Fruit fly (Drosophila melanogaster) whole organism, embryonic: ENCODE results near the gene Rab9D.

Experiments
- Bdp1 ChIP-seq: fragments of 200-800 bp; sonication (Bioruptor generic); optimal IDR thresholded peaks from 3 replicates; lab custom pipeline; 2016; ENCODE audit warnings: missing biosample characterization, missing genetic modification characterization
- CG10543 ChIP-seq: fragments of 200-800 bp; sonication (Bioruptor generic); optimal IDR thresholded peaks from 3 replicates; lab custom pipeline; 2017; ENCODE audit warnings: missing biosample characterization, mild to moderate bottlenecking, missing genetic modification characterization, moderate library complexity
- CG11456 ChIP-seq: fragments of 200-800 bp; sonication (Bioruptor generic); IDR thresholded peaks from 3 replicates; pipeline ENCODE4 v1.3.6; 2022; ENCODE audit warnings: missing biosample characterization, missing genetic modification characterization
- CG11504 ChIP-seq: fragments of 200-800 bp; sonication (Bioruptor generic); optimal IDR thresholded peaks from 3 replicates; lab custom pipeline; 2019; ENCODE audit warnings: missing biosample characterization, mild to moderate bottlenecking, missing genetic modification characterization, moderate library complexity
- CG12391 ChIP-seq: fragments of 200-800 bp; sonication (Bioruptor generic); optimal IDR thresholded peaks from 3 replicates; lab custom pipeline; 2018; ENCODE audit warnings: missing biosample characterization, mild to moderate bottlenecking, missing genetic modification characterization, moderate library complexity
- CG12769 ChIP-seq: fragments of 200-800 bp; sonication (Bioruptor generic); optimal IDR thresholded peaks from 2 replicates; lab custom pipeline; 2019; ENCODE audit warnings: missing biosample characterization, mild to moderate bottlenecking, missing genetic modification characterization, moderate library complexity
- CG13287 ChIP-seq: fragments of 200-800 bp; sonication (Bioruptor generic); IDR thresholded peaks from 2 replicates; pipeline ENCODE4 v1.3.6; 2022; ENCODE audit warnings: missing biosample characterization, missing genetic modification characterization; ENCODE audit not compliant: partially characterized antibody
- CG13894 ChIP-seq: fragments of 200-800 bp; sonication (Bioruptor generic); optimal IDR thresholded peaks from 3 replicates; lab custom pipeline; 2018; ENCODE audit warnings: missing biosample characterization, mild to moderate bottlenecking, missing genetic modification characterization, moderate library complexity
- CG2120 ChIP-seq: fragments of 200-800 bp; sonication (Bioruptor generic); optimal IDR thresholded peaks from 3 replicates; lab custom pipeline; 2016; ENCODE audit warnings: missing biosample characterization, missing genetic modification characterization
- CG33213 ChIP-seq: fragments of 200-800 bp; sonication (Bioruptor generic); optimal IDR thresholded peaks from 3 replicates; lab custom pipeline; 2016; ENCODE audit warnings: missing biosample characterization, missing genetic modification characterization
- CG34422 ChIP-seq: fragments of 200-800 bp; sonication (Bioruptor generic); IDR thresholded peaks from 3 replicates; pipeline ENCODE4 v1.3.6; 2022; ENCODE audit warnings: missing biosample characterization, missing genetic modification characterization
- CG5180 ChIP-seq: fragments of 200-800 bp; sonication (Bioruptor generic); optimal IDR thresholded peaks from 3 replicates; lab custom pipeline; 2017; ENCODE audit warnings: missing biosample characterization, missing genetic modification characterization, mild to moderate bottlenecking, moderate library complexity, missing genetic modification reagents
- CG6765 ChIP-seq: fragments of 200-800 bp; sonication (Bioruptor generic); optimal IDR thresholded peaks from 3 replicates; lab custom pipeline; 2017; ENCODE audit warnings: missing biosample characterization, mild to moderate bottlenecking, missing genetic modification characterization
- CG9437 ChIP-seq: fragments of 200-800 bp; sonication (Bioruptor generic); optimal IDR thresholded peaks from 2 replicates; lab custom pipeline; 2018; ENCODE audit warnings: missing biosample characterization, mild to moderate bottlenecking, missing genetic modification characterization
- CHES-1-like ChIP-seq: fragments of 200-800 bp; sonication (Bioruptor generic); optimal IDR thresholded peaks from 2 replicates; lab custom pipeline; 2016; ENCODE audit warnings: missing biosample characterization, missing genetic modification characterization
- Deaf1 ChIP-seq: fragments of 200-800 bp; optimal IDR thresholded peaks from 3 replicates; lab custom pipeline; 2019; ENCODE audit warnings: missing biosample characterization, mild to moderate bottlenecking, missing genetic modification characterization, moderate library complexity
- Fer3 ChIP-seq: fragments of 200-800 bp; sonication (Bioruptor generic); optimal IDR thresholded peaks from 2 replicates; lab custom pipeline; 2018; ENCODE audit warnings: missing biosample characterization, mild to moderate bottlenecking, missing genetic modification characterization, moderate library complexity
- HHEX ChIP-seq: fragments of 200-800 bp; sonication (Bioruptor generic); optimal IDR thresholded peaks from 3 replicates; lab custom pipeline; 2017; ENCODE audit warnings: missing biosample characterization, mild to moderate bottlenecking, missing genetic modification characterization, missing genetic modification reagents
- HLH3B ChIP-seq: fragments of 200-800 bp; sonication (Bioruptor generic); IDR thresholded peaks from 2 replicates; pipeline ENCODE4 v1.3.6; 2022; ENCODE audit warnings: missing biosample characterization, missing genetic modification characterization
- Hmr ChIP-seq: fragments of 200-800 bp; sonication (Bioruptor generic); optimal IDR thresholded peaks from 3 replicates; lab custom pipeline; 2017; ENCODE audit warnings: mild to moderate bottlenecking, missing biosample characterization, missing genetic modification reagents, missing genetic modification characterization
- Hr51 ChIP-seq, 2 experiments: fragments of 200-800 bp; sonication (Bioruptor generic); optimal IDR thresholded peaks; 2 replicates in 1 of 2; 3 replicates in 1 of 2; lab custom pipeline; 2016 to 2018; ENCODE audit warnings: missing biosample characterization in 2 of 2, missing genetic modification characterization in 2 of 2, mild to moderate bottlenecking in 1 of 2, moderate library complexity in 1 of 2
- Jarid2 ChIP-seq: fragments of 200-800 bp; sonication (Bioruptor generic); optimal IDR thresholded peaks from 3 replicates; lab custom pipeline; 2017; ENCODE audit warnings: mild to moderate bottlenecking, missing biosample characterization, missing genetic modification reagents, missing genetic modification characterization
- Med ChIP-seq: fragments of 200-800 bp; sonication (Bioruptor generic); peaks from one replicate; lab custom pipeline; 2016; ENCODE audit warnings: missing biosample characterization, missing genetic modification characterization, mild to moderate bottlenecking, inconsistent platforms, moderate library complexity
- Oli ChIP-seq: fragments of 200-800 bp; sonication (Bioruptor generic); optimal IDR thresholded peaks from 2 replicates; lab custom pipeline; 2018; ENCODE audit warnings: missing biosample characterization, mild to moderate bottlenecking, missing genetic modification characterization, moderate library complexity
- Optix ChIP-seq: fragments of 200-800 bp; sonication (Bioruptor generic); IDR thresholded peaks from 3 replicates; pipeline ENCODE4 v1.3.6; 2022; ENCODE audit warnings: missing biosample characterization, missing genetic modification characterization
- bsh ChIP-seq, 2 experiments: fragments of 200-800 bp; sonication (Bioruptor generic); optimal IDR thresholded peaks; 2 replicates each; lab custom pipeline; 2017 to 2018; ENCODE audit warnings: mild to moderate bottlenecking in 2 of 2, missing biosample characterization in 2 of 2, missing genetic modification characterization in 2 of 2, moderate library complexity in 1 of 2
- chinmo ChIP-seq: fragments of 200-800 bp; sonication (Bioruptor generic); IDR thresholded peaks from 4 replicates; pipeline ENCODE4 v1.3.6; 2022; ENCODE audit warnings: missing biosample characterization, missing genetic modification characterization; ENCODE audit not compliant: partially characterized antibody
- crc ChIP-seq: fragments of 200-800 bp; sonication (Bioruptor generic); optimal IDR thresholded peaks from 2 replicates; lab custom pipeline; 2016; ENCODE audit warnings: missing biosample characterization, missing genetic modification characterization
- cwo ChIP-seq: fragments of 200-800 bp; sonication (Bioruptor generic); optimal IDR thresholded peaks from 3 replicates; lab custom pipeline; 2017; ENCODE audit warnings: missing biosample characterization, missing genetic modification characterization, mild to moderate bottlenecking, moderate library complexity, missing genetic modification reagents
- dmrt99B ChIP-seq: fragments of 200-800 bp; sonication (Bioruptor generic); optimal IDR thresholded peaks from 2 replicates; lab custom pipeline; 2018; ENCODE audit warnings: missing biosample characterization, mild to moderate bottlenecking, missing genetic modification characterization, moderate library complexity
- ftz-f1 ChIP-seq: fragments of 200-800 bp; sonication (Bioruptor generic); optimal IDR thresholded peaks from 2 replicates; lab custom pipeline; 2016; ENCODE audit warnings: missing biosample characterization, missing genetic modification characterization
- grau ChIP-seq: fragments of 200-800 bp; optimal IDR thresholded peaks from 3 replicates; lab custom pipeline; 2019; ENCODE audit warnings: missing biosample characterization, mild to moderate bottlenecking, missing genetic modification characterization, moderate library complexity
- gro ChIP-seq: fragments of 200-800 bp; sonication (Bioruptor generic); optimal IDR thresholded peaks from 2 replicates; lab custom pipeline; 2016; ENCODE audit warnings: missing biosample characterization, missing genetic modification characterization
- her ChIP-seq: fragments of 200-800 bp; sonication (Bioruptor generic); optimal IDR thresholded peaks from 2 replicates; lab custom pipeline; 2016; ENCODE audit warnings: missing biosample characterization, missing genetic modification characterization
- ind ChIP-seq: fragments of 200-800 bp; sonication (Bioruptor generic); optimal IDR thresholded peaks from 3 replicates; lab custom pipeline; 2016; ENCODE audit warnings: missing biosample characterization, missing genetic modification characterization
- ken ChIP-seq: fragments of 200-800 bp; sonication (Bioruptor generic); IDR thresholded peaks from 3 replicates; pipeline ENCODE4 v1.3.6; 2022; ENCODE audit warnings: missing biosample characterization, missing genetic modification characterization
- lbe ChIP-seq: fragments of 200-800 bp; sonication (Bioruptor generic); optimal IDR thresholded peaks from 2 replicates; lab custom pipeline; 2016; ENCODE audit warnings: missing biosample characterization, mild to moderate bottlenecking, missing genetic modification characterization
- nom ChIP-seq: fragments of 200-800 bp; sonication (Bioruptor generic); optimal IDR thresholded peaks from 2 replicates; lab custom pipeline; 2017; ENCODE audit warnings: missing biosample characterization, missing genetic modification characterization, mild to moderate bottlenecking, moderate library complexity, missing genetic modification reagents
- prd ChIP-seq, 3 experiments: fragments of >200 bp in 2 of 3; fragments of 200-800 bp in 1 of 3; sonication (Bioruptor generic) in 1 of 3; optimal IDR thresholded peaks in 2 of 3; IDR thresholded peaks in 1 of 3; 2 replicates in 2 of 3; 3 replicates in 1 of 3; pipeline versions ENCODE4 v1.3.6 to Lab custom; 2017 to 2022; ENCODE audit warnings: missing biosample characterization in 1 of 3, missing genetic modification characterization in 1 of 3
- row ChIP-seq: fragments of 200-800 bp; sonication (Bioruptor generic); IDR thresholded peaks from 3 replicates; pipeline ENCODE4 v1.3.6; 2022; ENCODE audit warnings: missing biosample characterization, missing genetic modification characterization
- slbo ChIP-seq: fragments of 200-800 bp; sonication (Bioruptor generic); IDR thresholded peaks from 2 replicates; pipeline ENCODE4 v1.3.6; 2022; ENCODE audit warnings: missing biosample characterization, missing genetic modification characterization
- sna ChIP-seq: fragments of 200-800 bp; sonication (Bioruptor generic); IDR thresholded peaks from 2 replicates; pipeline ENCODE4 v1.3.6; 2022; ENCODE audit warnings: missing biosample characterization, missing genetic modification characterization; ENCODE audit not compliant: partially characterized antibody
- stc ChIP-seq: fragments of 200-800 bp; sonication (Bioruptor generic); IDR thresholded peaks from 2 replicates; pipeline ENCODE4 v1.3.6; 2022; ENCODE audit warnings: missing biosample characterization, missing genetic modification characterization
- sug ChIP-seq: fragments of 200-800 bp; optimal IDR thresholded peaks from 2 replicates; lab custom pipeline; 2019; ENCODE audit warnings: missing biosample characterization, mild to moderate bottlenecking, missing genetic modification characterization, moderate library complexity
- tin ChIP-seq: fragments of 200-800 bp; sonication (Bioruptor generic); optimal IDR thresholded peaks from 3 replicates; lab custom pipeline; 2016; ENCODE audit warnings: missing biosample characterization, missing genetic modification characterization
- tx ChIP-seq: fragments of 200-800 bp; sonication (Bioruptor generic); optimal IDR thresholded peaks from 2 replicates; lab custom pipeline; 2016; ENCODE audit warnings: missing biosample characterization, missing genetic modification characterization
- zen ChIP-seq: fragments of 200-800 bp; sonication (Bioruptor generic); optimal IDR thresholded peaks from 3 replicates; lab custom pipeline; 2018; ENCODE audit warnings: missing biosample characterization, mild to moderate bottlenecking, missing genetic modification characterization, moderate library complexity
- zfh1 ChIP-seq: fragments of 200-800 bp; sonication (Bioruptor generic); IDR thresholded peaks from 3 replicates; pipeline ENCODE4 v1.3.6; 2022; ENCODE audit warnings: missing biosample characterization, missing genetic modification characterization

Rab9D gene

DNA sequence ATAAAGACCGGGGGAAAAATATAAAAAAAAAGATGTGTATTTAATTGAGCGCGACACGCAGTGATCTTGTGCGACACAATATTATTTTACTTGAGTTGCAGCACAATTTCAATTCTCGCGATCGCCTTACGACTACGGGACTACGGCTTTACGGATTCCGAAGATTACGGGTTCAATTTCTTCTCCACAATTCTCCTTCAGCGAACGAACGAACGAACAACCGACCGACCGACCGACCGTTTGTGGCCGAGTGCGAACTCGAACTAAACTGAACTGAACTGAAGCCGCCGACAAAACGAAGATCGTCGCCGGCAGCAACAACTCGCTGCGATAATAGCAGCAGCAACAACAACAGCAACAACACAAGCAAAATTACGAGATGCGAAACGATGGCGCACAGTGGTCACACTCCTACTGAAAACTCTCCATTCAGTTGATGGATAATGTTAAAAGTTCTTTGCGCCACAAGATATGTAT is 3.7 kb upstream of the Rab9D start, which contains the start of gene spri (continued):
- TF ChIP-seq Med (GFP tag; lab: Kevin White, UChicago): peak; percentile 86
- TF ChIP-seq stc (GFP tag; lab: Robert Waterston, UW): 0 out of 2 replicates have a peak, but pooled peaks have one; percentile 21
- TF ChIP-seq CG6765 (GFP tag; lab: Kevin White, UChicago): no peak
- TF ChIP-seq ken (GFP tag; lab: Robert Waterston, UW): peak; percentile 34; the same call in 1 of the 3 replicates
- TF ChIP-seq CG11504: peak; percentile 12
- no peak for TF ChIP-seq CG33213 (GFP tag; lab: Kevin White, UChicago)
- TF ChIP-seq Optix (GFP tag; lab: Robert Waterston, UW): 0 out of 3 replicates have a peak, but pooled peaks have one; percentile 18
- TF ChIP-seq gro (GFP tag; lab: Kevin White, UChicago): no peak
- TF ChIP-seq CG12769 (tag; lab: Kevin White, UChicago): peak; percentile 48
- TF ChIP-seq Hr51 (GFP tag; optimal IDR thresholded peaks at IDR 0.05; lab: Kevin White, UChicago): peak in 1 of 2 experiments; percentile 33
- TF ChIP-seq slbo: no peak
- TF ChIP-seq Jarid2 (GFP tag; lab: Kevin White, UChicago): peak; percentile 83
- TF ChIP-seq chinmo (GFP tag; lab: Robert Waterston, UW): peak; percentile 85; the same call in 2 of the 4 replicates
- TF ChIP-seq row (GFP tag; lab: Robert Waterston, UW): peak; percentile 57
- TF ChIP-seq ftz-f1 (GFP tag; lab: Kevin White, UChicago): peak; percentile 2
- no peak for TF ChIP-seq tx (GFP tag; lab: Kevin White, UChicago)
- TF ChIP-seq ind (GFP tag; lab: Kevin White, UChicago): no peak
- TF ChIP-seq grau (tag; lab: Kevin White, UChicago): peak; percentile 10
- peak; percentile 27 for TF ChIP-seq lbe (GFP tag; lab: Kevin White, UChicago)
- 0 out of 2 replicates have a peak, but pooled peaks have one; percentile 37 for TF ChIP-seq HLH3B (GFP tag; lab: Robert Waterston, UW)
- TF ChIP-seq sug (tag; lab: Kevin White, UChicago): peak; percentile 47
- peak; percentile 1 for TF ChIP-seq CG2120 (GFP tag; lab: Kevin White, UChicago)
- no peak for TF ChIP-seq zfh1 (GFP tag; lab: Robert Waterston, UW)
- no peak for TF ChIP-seq Fer3 (tag; lab: Kevin White, UChicago)
- TF ChIP-seq Oli (tag; lab: Kevin White, UChicago): no peak
- peak; percentile 97 for TF ChIP-seq CG5180
- TF ChIP-seq HHEX (GFP tag; lab: Kevin White, UChicago): peak; percentile 18
- TF ChIP-seq CG10543 (GFP tag; lab: Kevin White, UChicago): peak; percentile 34
- peak; percentile 16 for TF ChIP-seq CG9437 (GFP tag; lab: Kevin White, UChicago)
- peak; percentile 17 for TF ChIP-seq Hmr (GFP tag; lab: Kevin White, UChicago)
- no peak for TF ChIP-seq CHES-1-like (GFP tag; lab: Kevin White, UChicago)
- peak in 1 of 2 experiments; percentile 57 for TF ChIP-seq bsh (GFP tag; optimal IDR thresholded peaks at IDR 0.05; lab: Kevin White, UChicago)
- no peak for TF ChIP-seq crc
- TF ChIP-seq prd (optimal IDR thresholded peaks at IDR 0.05; lab: Kevin White, UChicago): no peak
- 0 out of 3 replicates have a peak, but pooled peaks have one; percentile 5 for TF ChIP-seq prd (GFP tag; IDR thresholded peaks at IDR 0.05; lab: Robert Waterston, UW)
- TF ChIP-seq CG12391 (tag; lab: Kevin White, UChicago): peak; percentile 7
- no peak for TF ChIP-seq cwo
- peak; percentile 6 for TF ChIP-seq dmrt99B (tag; lab: Kevin White, UChicago)
- 0 out of 2 replicates have a peak, but pooled peaks have one; percentile 18 for TF ChIP-seq sna (GFP tag; lab: Robert Waterston, UW)
- peak; percentile 88 for TF ChIP-seq nom (GFP tag; lab: Kevin White, UChicago)
- peak; percentile 17 for TF ChIP-seq her
- no peak for TF ChIP-seq CG11456 (GFP tag; lab: Robert Waterston, UW)
- no peak for TF ChIP-seq tin (GFP tag; lab: Kevin White, UChicago)
- TF ChIP-seq CG13894 (tag; lab: Kevin White, UChicago): peak; percentile 1
- no peak for TF ChIP-seq zen (tag; lab: Kevin White, UChicago)
- TF ChIP-seq CG34422 (GFP tag; lab: Robert Waterston, UW): no peak
- TF ChIP-seq CG13287: peak; percentile 29; the same call in 1 of the 2 replicates
- no peak for TF ChIP-seq Bdp1 (GFP tag; lab: Kevin White, UChicago)
- peak; percentile 94 for TF ChIP-seq Deaf1 (tag; lab: Kevin White, UChicago)
